Fruit fly (Drosophila melanogaster) whole organism, prepupa: ENCODE measurements around the gene CG11723.

ENCODE experiments used
- CG11762 ChIP-seq: fragments of 200-800 bp; sonication (Bioruptor generic); optimal IDR thresholded peaks from 3 replicates; lab custom pipeline; 2016; ENCODE audit warnings: missing biosample characterization, missing genetic modification characterization; ENCODE audit not compliant: insufficient read depth
- CG31627 ChIP-seq: fragments of 200-800 bp; sonication (Bioruptor generic); optimal IDR thresholded peaks from 3 replicates; lab custom pipeline; 2016; ENCODE audit warnings: missing biosample characterization, missing genetic modification characterization
- CG32006 ChIP-seq: fragments of 200-800 bp; sonication (Bioruptor generic); optimal IDR thresholded peaks from 3 replicates; lab custom pipeline; 2017; ENCODE audit warnings: missing biosample characterization, mild to moderate bottlenecking, missing genetic modification characterization
- CG34406 ChIP-seq: fragments of 200-800 bp; sonication (Bioruptor generic); optimal IDR thresholded peaks from 3 replicates; lab custom pipeline; 2016; ENCODE audit warnings: missing biosample characterization, missing genetic modification characterization
- CG6163 ChIP-seq: fragments of 200-800 bp; sonication (Bioruptor generic); IDR thresholded peaks from 3 replicates; pipeline ENCODE4 v1.3.6; 2022; ENCODE audit warnings: missing biosample characterization, missing genetic modification characterization
- CG7368 ChIP-seq: fragments of 200-800 bp; sonication (Bioruptor generic); optimal IDR thresholded peaks from 3 replicates; lab custom pipeline; 2016; ENCODE audit warnings: missing biosample characterization, missing genetic modification characterization
- CG8119 ChIP-seq: fragments of 200-800 bp; sonication (Bioruptor generic); IDR thresholded peaks from 3 replicates; pipeline ENCODE4 v1.3.6; 2022; ENCODE audit warnings: missing biosample characterization, missing genetic modification characterization

dm6 chr2L:2129137-2129536, 17.9 kb downstream of the CG11723 start, which contains the start of gene CG4259:
- TF ChIP-seq CG31627 (GFP tag; lab: Kevin White, UChicago), result no peak
- no peak for TF ChIP-seq CG6163 (GFP tag; lab: Robert Waterston, UW)
- no peak for TF ChIP-seq CG8119 (GFP tag; lab: Robert Waterston, UW)
- TF ChIP-seq CG7368 (GFP tag; lab: Kevin White, UChicago), result no peak
- TF ChIP-seq CG11762 (GFP tag; lab: Kevin White, UChicago), result no peak
- no peak for TF ChIP-seq CG32006 (GFP tag; lab: Kevin White, UChicago)
- no peak for TF ChIP-seq CG34406 (GFP tag; lab: Kevin White, UChicago)
